Worm (Caenorhabditis elegans) whole organism, L2 larva: ENCODE results near the gene cutl-18.

Experiments
- ama-1 ChIP-seq: fragments of 150-350 bp; optimal IDR thresholded peaks from 2 replicates; lab custom pipeline; 2018; ENCODE audit warnings: inconsistent platforms
- blmp-1 ChIP-seq: sonication (generic microtip); optimal IDR thresholded peaks from 2 replicates; lab custom pipeline; 2017; ENCODE audit warnings: missing genetic modification characterization, mild to moderate bottlenecking, missing compliant biosample characterization, antibody characterized with exemption, moderate library complexity; ENCODE audit not compliant: insufficient read depth
- dmd-4 ChIP-seq: sonication (generic microtip); optimal IDR thresholded peaks from 2 replicates; lab custom pipeline; 2017; ENCODE audit warnings: missing biosample characterization, missing genetic modification characterization
- elt-1 ChIP-seq: fragments of 150-350 bp; optimal IDR thresholded peaks from 2 replicates; lab custom pipeline; 2014; ENCODE audit warnings: missing biosample characterization, missing genetic modification characterization
- lin-11 ChIP-seq: fragments of 150-350 bp; sonication (generic microtip); optimal IDR thresholded peaks from 2 replicates; lab custom pipeline; 2014; ENCODE audit warnings: missing biosample characterization, missing genetic modification characterization, inconsistent platforms, mixed read lengths
- nhr-12 ChIP-seq: fragments of 150-350 bp; optimal IDR thresholded peaks from 2 replicates; lab custom pipeline; 2014; ENCODE audit warnings: missing biosample characterization, missing genetic modification characterization
- nhr-23 ChIP-seq: fragments of 150-350 bp; optimal IDR thresholded peaks from 2 replicates; lab custom pipeline; 2014; ENCODE audit warnings: missing biosample characterization, missing genetic modification reagents, missing genetic modification characterization
- nhr-77 ChIP-seq: fragments of 150-350 bp; optimal IDR thresholded peaks from 2 replicates; lab custom pipeline; 2014; ENCODE audit warnings: missing biosample characterization, missing genetic modification characterization
- sem-4 ChIP-seq: fragments of 150-350 bp; optimal IDR thresholded peaks from 2 replicates; lab custom pipeline; 2014; ENCODE audit warnings: missing biosample characterization, missing genetic modification reagents, missing genetic modification characterization
- unc-62 ChIP-seq: fragments of 150-350 bp; optimal IDR thresholded peaks from 2 replicates; lab custom pipeline; 2014; ENCODE audit warnings: missing biosample characterization, missing genetic modification reagents, missing genetic modification characterization
- zag-1 ChIP-seq: fragments of 150-350 bp; optimal IDR thresholded peaks from 2 replicates; lab custom pipeline; 2014; ENCODE audit warnings: missing biosample characterization, missing genetic modification characterization

DNA sequence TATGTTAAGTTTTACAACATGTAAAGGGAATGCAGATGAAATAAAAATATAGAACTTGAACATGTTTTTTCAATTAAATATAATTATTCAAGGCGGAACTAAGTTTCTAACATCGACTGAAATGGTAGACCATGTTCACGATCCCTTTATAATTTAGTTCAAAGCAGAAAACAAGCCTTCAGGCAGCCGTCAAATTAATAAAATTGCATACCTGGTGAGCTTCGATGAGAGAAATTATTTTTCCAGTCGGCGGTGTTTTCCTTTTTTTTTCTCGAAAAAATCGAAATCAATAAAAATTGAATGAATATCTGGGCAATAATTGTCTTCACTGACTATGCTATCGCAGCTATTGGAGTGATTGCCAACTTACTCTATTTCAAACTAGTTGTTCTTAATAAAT, 25.8 kb downstream of the cutl-18 start, which contains the start of gene C03E10.1:
- no peak for TF ChIP-seq blmp-1 (tag; lab: Kevin White, UChicago)
- no peak for TF ChIP-seq ama-1 (lab: Kevin White, UChicago)
- TF ChIP-seq dmd-4 (tag; lab: Kevin White, UChicago): no peak
- no peak for TF ChIP-seq sem-4 (tag; lab: Kevin White, UChicago)
- TF ChIP-seq zag-1 (tag; lab: Kevin White, UChicago): no peak
- TF ChIP-seq elt-1: no peak
- TF ChIP-seq nhr-12: no peak
- TF ChIP-seq nhr-23: no peak
- TF ChIP-seq lin-11 (tag; lab: Kevin White, UChicago): no peak
- TF ChIP-seq unc-62: no peak
- TF ChIP-seq nhr-77 (tag; lab: Kevin White, UChicago): no peak
